Worm (Caenorhabditis elegans) whole organism, L1 larva: Measurements from ENCODE around the gene nhr-256.

Source experiments
- C04F5.9 ChIP-seq: sonication (generic microtip); optimal IDR thresholded peaks from 2 replicates; lab custom pipeline; 2016; ENCODE audit warnings: missing genetic modification characterization, missing compliant biosample characterization
- Y116A8C.19 ChIP-seq: sonication (generic microtip); optimal IDR thresholded peaks from 2 replicates; lab custom pipeline; 2016; ENCODE audit warnings: missing compliant biosample characterization, missing genetic modification characterization, borderline replicate concordance
- alr-1 ChIP-seq: fragments of 200-800 bp; sonication (Bioruptor generic); optimal IDR thresholded peaks from 2 replicates; lab custom pipeline; 2018; ENCODE audit warnings: borderline replicate concordance, mild to moderate bottlenecking, missing genetic modification characterization, missing compliant biosample characterization
- ama-1 ChIP-seq: fragments of 150-350 bp; optimal IDR thresholded peaks from 2 replicates; lab custom pipeline; 2014
- ceh-82 ChIP-seq, 3 experiments: fragments of 150-350 bp in 1 of 3; sonication (generic microtip) in 2 of 3; optimal IDR thresholded peaks; 2 replicates each; lab custom pipeline; 2014 to 2017; ENCODE audit warnings: missing biosample characterization in 3 of 3, missing genetic modification characterization in 3 of 3
- dpl-1 ChIP-seq, 3 experiments: fragments of 150-350 bp in 2 of 3; sonication (generic microtip) in 1 of 3; optimal IDR thresholded peaks; 2 replicates each; lab custom pipeline; 2014 to 2017; ENCODE audit warnings: missing biosample characterization in 3 of 3, missing genetic modification characterization in 3 of 3, missing genetic modification reagents in 3 of 3
- efl-1 ChIP-seq, 4 experiments: fragments of 150-350 bp; optimal IDR thresholded peaks in 3 of 4; peaks in 1 of 4; 1 replicate in 1 of 4; 2 replicates in 3 of 4; lab custom pipeline; 2014; ENCODE audit warnings: missing biosample characterization in 2 of 4, missing genetic modification characterization in 2 of 4, missing genetic modification reagents in 2 of 4
- fkh-10 ChIP-seq: sonication (generic microtip); optimal IDR thresholded peaks from 2 replicates; lab custom pipeline; 2017; ENCODE audit warnings: missing biosample characterization, missing genetic modification reagents, missing genetic modification characterization
- lin-15B ChIP-seq: fragments of 150-350 bp; sonication (generic microtip); optimal IDR thresholded peaks from 3 replicates; lab custom pipeline; 2014; ENCODE audit warnings: missing biosample characterization, missing genetic modification characterization
- nhr-237 ChIP-seq: fragments of 150-350 bp; optimal IDR thresholded peaks from 2 replicates; lab custom pipeline; 2014; ENCODE audit warnings: missing biosample characterization, missing genetic modification characterization
- nhr-28 ChIP-seq: fragments of 150-350 bp; optimal IDR thresholded peaks from 2 replicates; lab custom pipeline; 2014; ENCODE audit warnings: missing biosample characterization, missing genetic modification characterization
- snpc-4 ChIP-seq: fragments of 150-350 bp; optimal IDR thresholded peaks from 2 replicates; lab custom pipeline; 2014; ENCODE audit warnings: missing biosample characterization, missing genetic modification characterization
- snu-23 ChIP-seq: sonication (generic microtip); optimal IDR thresholded peaks from 2 replicates; lab custom pipeline; 2016; ENCODE audit warnings: missing genetic modification characterization, missing compliant biosample characterization

DNA sequence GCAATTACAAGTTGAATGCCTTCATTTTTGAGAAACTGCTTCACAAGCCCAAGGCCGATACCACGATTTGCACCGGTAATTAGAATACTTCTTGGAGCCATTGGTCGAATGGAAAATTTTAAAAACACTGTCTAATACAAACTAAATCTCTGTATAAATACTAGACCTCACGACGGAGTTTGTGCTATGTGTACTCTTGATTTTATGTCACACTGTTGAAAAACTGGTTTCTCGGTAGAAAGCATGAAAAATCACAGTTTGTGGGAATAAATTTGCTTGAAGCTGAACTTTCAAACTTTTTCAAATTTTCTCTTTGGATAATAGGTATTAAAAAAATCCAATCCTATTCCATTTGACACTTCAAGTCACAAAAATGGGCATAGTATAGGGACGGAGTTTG is 12.0 kb downstream of the nhr-256 start, which contains the start of gene ZK697.14:
- TF ChIP-seq alr-1 (tag; lab: Kevin White, UChicago) (no peak), fkh-10 (GFP tag; lab: Kevin White, UChicago) (no peak), snpc-4 (tag; lab: Kevin White, UChicago) (no peak), lin-15B (tag; lab: Kevin White, UChicago) (no peak), nhr-28 (tag; lab: Kevin White, UChicago) (no peak), snu-23 (no peak), ceh-82 (tag; optimal IDR thresholded peaks at IDR 0.05; lab: Kevin White, UChicago) (no peak), efl-1 (optimal IDR thresholded peaks at IDR 0.05; lab: Kevin White, UChicago) (no peak), efl-1 (GFP tag; optimal IDR thresholded peaks at IDR 0.05 in 1 of 2; lab: Kevin White, UChicago) (no peak), Y116A8C.19 (tag; lab: Kevin White, UChicago) (no peak), ama-1 (no peak), C04F5.9 (tag; lab: Kevin White, UChicago) (no peak), nhr-237 (tag; lab: Kevin White, UChicago) (no peak), dpl-1 (GFP tag; optimal IDR thresholded peaks at IDR 0.05; lab: Kevin White, UChicago) (no peak)
